Worm (Caenorhabditis elegans): ENCODE data around the gene srh-41.

ce11 chrII:14242259-14242658 lies 44.9 kb downstream of the srh-41 start:
- TF ChIP-seq snpc-4 (tag; optimal IDR thresholded peaks at IDR 0.05) (no peak), nhr-237 (tag; optimal IDR thresholded peaks at IDR 0.05) (no peak), ztf-4 (tag; optimal IDR thresholded peaks at IDR 0.05) (no peak), unc-62 (GFP tag; optimal IDR thresholded peaks at IDR 0.05) (no peak), ceh-16 (tag; optimal IDR thresholded peaks at IDR 0.05) (no peak), ama-1 (optimal IDR thresholded peaks at IDR 0.05) (no peak)
